Worm (Caenorhabditis elegans): ENCODE measurements around the gene best-13.
"Not testable (repeated sequence)": the region's sequence is repeated elsewhere in the genome, so short reads cannot be mapped to it uniquely, and the experiment has no call there.

ce11 chrIV:9894331-9894730 is 9.4 kb upstream of the best-13 start, which contains the start of gene msp-77:
- not testable (repeated sequence) for TF ChIP-seq madf-9 (GFP tag; conservative IDR thresholded peaks at IDR 0.05); R02D3.7 (tag; optimal IDR thresholded peaks at IDR 0.05); ama-1 (optimal IDR thresholded peaks at IDR 0.05); hif-1 (tag; optimal IDR thresholded peaks at IDR 0.05); unc-130 (GFP tag; optimal IDR thresholded peaks at IDR 0.05); daf-19 (GFP tag; conservative IDR thresholded peaks at IDR 0.05); lin-15B (tag; optimal IDR thresholded peaks at IDR 0.05); daf-12 (tag; optimal IDR thresholded peaks at IDR 0.05); ZK546.5 (tag; optimal IDR thresholded peaks at IDR 0.05); ceh-82 (tag; optimal IDR thresholded peaks at IDR 0.05)

All from whole organism, L4 larva.